Worm (Caenorhabditis elegans): ENCODE data around the gene F48E8.3.

ce11 chrIII:5504164-5504563 lies 43.0 kb downstream of the F48E8.3 start:
- TF ChIP-seq aly-2 (tag; optimal IDR thresholded peaks at IDR 0.05) (no peak), nhr-21 (tag; optimal IDR thresholded peaks at IDR 0.05) (peak; percentile 55), C34F6.9 (tag; optimal IDR thresholded peaks at IDR 0.05) (peak; percentile 96), ama-1 (optimal IDR thresholded peaks at IDR 0.05) (peak; percentile 95), egl-27 (tag; optimal IDR thresholded peaks at IDR 0.05) (peak; percentile 3), mdl-1 (tag; optimal IDR thresholded peaks at IDR 0.05) (no peak), nhr-12 (tag; optimal IDR thresholded peaks at IDR 0.05) (no peak), elt-1 (tag; optimal IDR thresholded peaks at IDR 0.05) (no peak)
